Worm (Caenorhabditis elegans): ENCODE measurements around the gene ZC513.3.

The ZC513.3 gene

DNA sequence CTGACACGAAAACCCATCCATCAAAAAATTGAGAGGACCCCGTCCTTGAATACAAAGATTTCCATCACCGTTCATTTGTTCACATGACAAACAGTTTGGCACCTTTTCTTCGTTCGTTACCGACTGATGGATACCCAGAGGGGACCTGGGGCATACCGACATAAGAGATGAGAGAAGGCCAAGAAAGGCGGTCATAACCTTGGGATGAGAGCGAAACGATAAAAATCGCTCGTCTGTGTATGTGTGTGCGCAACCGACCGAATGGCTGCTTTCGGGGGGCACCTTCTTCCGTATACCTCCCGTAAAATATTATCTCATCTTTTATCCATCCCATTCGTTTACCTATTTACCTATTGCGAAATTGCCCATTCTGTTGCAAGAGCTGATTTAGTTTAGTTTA lies 1.8 kb upstream of the ZC513.3 start:
- TF ChIP-seq T26A8.4 (GFP tag; IDR thresholded peaks at IDR 0.05) (no peak), ZK337.2 (GFP tag; IDR thresholded peaks at IDR 0.05) (no peak), pha-4 (GFP tag; IDR thresholded peaks at IDR 0.05) (no peak), pha-4 (tag; optimal IDR thresholded peaks at IDR 0.05) (no peak), lir-3 (tag; optimal IDR thresholded peaks at IDR 0.05) (no peak), hlh-30 (tag; optimal IDR thresholded peaks at IDR 0.05; ENCODE audit: insufficient read depth) (no peak), nhr-28 (tag; optimal IDR thresholded peaks at IDR 0.05) (peak; percentile 16), lin-39 (tag; optimal IDR thresholded peaks at IDR 0.05) (no peak), mxl-3 (GFP tag; optimal IDR thresholded peaks at IDR 0.05) (no peak), dmd-9 (GFP tag; IDR thresholded peaks at IDR 0.05) (no peak), mes-2 (tag; optimal IDR thresholded peaks at IDR 0.05; ENCODE audit: poor library complexity, severe bottlenecking) (peak; percentile 3), ceh-20 (GFP tag; IDR thresholded peaks at IDR 0.05) (no peak), hlh-11 (tag; optimal IDR thresholded peaks at IDR 0.05) (peak; percentile 5)

DNA sequence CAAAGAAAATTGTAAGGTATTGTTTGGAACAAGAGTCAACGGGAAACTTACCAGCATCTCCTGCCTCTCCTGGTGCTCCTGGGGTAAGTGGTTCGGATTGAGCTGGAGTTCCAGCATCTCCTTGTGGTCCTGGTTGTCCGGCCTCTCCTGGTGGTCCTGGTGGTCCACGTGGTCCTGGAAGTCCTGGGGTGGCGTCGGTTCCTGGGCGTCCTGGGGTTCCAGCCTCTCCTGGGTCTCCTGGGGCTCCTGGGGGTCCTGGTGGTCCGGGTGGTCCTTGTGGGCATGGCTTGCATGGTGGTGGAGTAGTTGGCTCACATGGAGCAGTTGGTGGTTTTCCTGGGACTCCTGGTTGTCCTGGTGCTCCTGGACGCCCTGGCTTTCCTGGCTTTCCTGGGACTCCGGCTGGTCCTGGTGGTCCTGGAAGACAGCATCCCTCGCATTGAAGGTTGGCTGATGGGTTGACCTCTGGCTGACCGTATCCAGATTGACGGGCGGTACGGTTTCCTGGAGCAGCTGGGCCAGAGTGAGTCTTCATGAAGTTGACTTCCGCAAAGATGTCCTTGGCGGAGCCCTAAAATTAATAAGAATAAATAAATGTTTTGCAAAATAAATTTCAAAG lies 3.4 kb downstream of the ZC513.3 start:
- no peak for TF ChIP-seq sdz-12 (GFP tag; optimal IDR thresholded peaks at IDR 0.05)
- peak; percentile 30 for TF ChIP-seq aha-1 (tag)
- TF ChIP-seq dve-1 (tag; optimal IDR thresholded peaks at IDR 0.05; ENCODE audit: insufficient read depth): no peak
- TF ChIP-seq set-16 (GFP tag; IDR thresholded peaks at IDR 0.05): peak; percentile 96
- no peak for TF ChIP-seq unc-62 (GFP tag; optimal IDR thresholded peaks at IDR 0.05 in 1 of 2)
- no peak for TF ChIP-seq unc-62 (tag; optimal IDR thresholded peaks at IDR 0.05)
- TF ChIP-seq nhr-6 (tag; optimal IDR thresholded peaks at IDR 0.05): no peak
- TF ChIP-seq attf-4 (tag; optimal IDR thresholded peaks at IDR 0.05): no peak

DNA sequence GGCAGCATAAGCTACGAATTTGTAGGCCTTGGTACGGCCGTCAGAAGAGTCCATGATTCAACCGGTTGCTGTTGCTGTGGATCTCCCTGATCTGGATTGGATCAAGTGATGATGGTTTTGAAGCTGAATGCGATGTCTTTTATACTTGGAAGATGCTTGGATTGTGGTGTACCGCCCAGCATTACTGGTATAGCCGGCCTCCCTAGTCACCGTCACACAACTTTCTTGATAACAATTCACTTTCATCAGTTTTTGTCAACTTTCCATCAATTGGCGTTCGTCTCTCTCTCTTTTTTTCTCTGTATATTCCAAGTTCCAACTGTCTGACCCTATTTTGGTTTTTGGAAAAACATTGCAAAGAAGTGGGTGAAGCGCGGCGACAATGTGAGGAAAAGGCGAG lies 4.0 kb downstream of the ZC513.3 start, which contains the start of gene col-43:
Gene col-43 (minus strand): TSS at position 101 of the 400 bp plus-strand sequence.
- TF ChIP-seq tra-1 (GFP tag; IDR thresholded peaks at IDR 0.05) (no peak), hif-1 (tag; optimal IDR thresholded peaks at IDR 0.05) (no peak), ZK546.5 (tag; optimal IDR thresholded peaks at IDR 0.05) (no peak), nhr-102 (tag; optimal IDR thresholded peaks at IDR 0.05) (no peak), nhr-42 (GFP tag; IDR thresholded peaks at IDR 0.05) (no peak), vab-7 (GFP tag; IDR thresholded peaks at IDR 0.05) (no peak), madf-5 (GFP tag; IDR thresholded peaks at IDR 0.05) (no peak), nhr-25 (tag; optimal IDR thresholded peaks at IDR 0.05; ENCODE audit: borderline replicate concordance, insufficient read depth) (no peak), mep-1 (tag; optimal IDR thresholded peaks at IDR 0.05) (no peak), mxl-2 (GFP tag; conservative IDR thresholded peaks at IDR 0.05) (no peak)

DNA sequence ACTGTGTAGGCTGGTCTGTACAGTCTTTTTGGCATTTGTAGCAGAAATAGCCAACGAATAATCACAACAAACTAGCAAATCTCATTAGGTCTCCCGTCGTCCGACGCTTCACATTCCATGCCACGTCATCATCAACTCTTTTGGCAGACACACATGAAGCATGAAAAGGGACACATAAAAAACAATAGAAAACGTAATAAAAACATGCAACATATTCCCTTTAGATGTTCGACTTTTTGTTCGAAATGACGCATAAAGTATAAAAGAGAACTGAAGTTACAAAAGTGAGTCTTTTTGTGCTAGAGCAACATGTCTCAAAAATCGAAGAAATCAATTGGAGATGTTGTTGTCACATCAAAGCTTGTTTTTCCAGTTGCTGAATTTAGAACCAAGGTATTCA lies 5.0 kb downstream of the ZC513.3 start, which contains the start of gene sth-1:
Gene sth-1 (plus strand): TSS at position 301 of the 400 bp plus-strand sequence.
- TF ChIP-seq lin-13 (GFP tag; optimal IDR thresholded peaks at IDR 0.05) (no peak), dve-1 (tag; optimal IDR thresholded peaks at IDR 0.05; ENCODE audit: insufficient read depth) (peak; percentile 42)

DNA sequence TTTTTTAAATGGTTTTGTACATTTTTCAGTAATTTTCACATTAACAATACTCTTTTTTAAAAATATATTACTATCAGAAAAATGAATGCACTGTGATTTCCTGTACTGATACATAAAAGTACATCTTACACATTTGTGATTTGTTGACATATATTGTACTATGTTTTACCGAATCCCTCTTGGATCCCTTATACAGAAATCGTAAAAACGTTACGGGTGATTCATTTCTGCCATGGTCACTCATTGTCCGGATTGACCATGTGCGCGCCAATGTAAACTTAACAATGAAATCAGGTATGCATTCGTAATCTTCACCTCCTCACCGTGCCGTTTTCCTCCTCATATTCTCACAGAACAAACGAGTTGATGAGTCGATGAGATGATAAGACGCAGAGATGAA lies 7.3 kb downstream of the ZC513.3 start, which contains the start of gene ZC513.2:
Gene ZC513.2 (plus strand): TSS at position 301 of the 400 bp plus-strand sequence.
- TF ChIP-seq aha-1 (tag) (peak; percentile 28), jun-1 (tag; optimal IDR thresholded peaks at IDR 0.05) (peak; percentile 11), mxl-3 (GFP tag; optimal IDR thresholded peaks at IDR 0.05) (no peak)
